Worm (Caenorhabditis elegans) whole organism, young adult: ENCODE data around the gene lgc-50.
"Not testable (repeated sequence)": the region's sequence is repeated elsewhere in the genome, so short reads cannot be mapped to it uniquely, and the experiment has no call there.

ENCODE experiments used
- C06A6.2 ChIP-seq: fragments of 200-800 bp; sonication (Bioruptor generic); conservative IDR thresholded peaks from 2 replicates; pipeline ENCODE4 v1.3.6; 2022; ENCODE audit warnings: missing genetic modification characterization, missing compliant biosample characterization
- unc-130 ChIP-seq: sonication (generic microtip); optimal IDR thresholded peaks from 2 replicates; lab custom pipeline; 2016; ENCODE audit warnings: missing genetic modification reagents, missing genetic modification characterization, missing compliant biosample characterization

DNA sequence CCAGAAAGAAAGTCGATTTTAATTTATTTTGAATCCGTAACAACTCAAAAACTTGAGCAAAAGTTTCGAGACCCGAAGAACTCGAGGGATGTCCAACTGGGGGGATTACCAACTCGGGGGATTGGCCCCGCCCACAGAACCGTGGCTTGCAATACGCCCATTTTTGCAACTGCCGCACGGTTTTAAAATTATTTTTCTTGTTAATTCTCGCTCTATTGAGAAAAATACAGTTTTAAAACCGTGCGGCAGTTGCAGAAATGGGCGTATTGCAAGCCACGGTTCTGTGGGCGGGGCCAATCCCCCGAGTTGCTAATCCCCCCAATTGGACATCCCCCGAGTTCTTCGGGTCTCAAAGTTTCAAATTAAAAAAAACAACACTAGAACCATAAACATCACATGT, 8.7 kb downstream of the lgc-50 start:
- TF ChIP-seq C06A6.2 (GFP tag; lab: Robert Waterston, UW); unc-130 (GFP tag; lab: Kevin White, UChicago): not testable (repeated sequence)
